Fruit fly (Drosophila melanogaster): ENCODE measurements around the gene snRNP-U1-70K.

Gene snRNP-U1-70K

DNA sequence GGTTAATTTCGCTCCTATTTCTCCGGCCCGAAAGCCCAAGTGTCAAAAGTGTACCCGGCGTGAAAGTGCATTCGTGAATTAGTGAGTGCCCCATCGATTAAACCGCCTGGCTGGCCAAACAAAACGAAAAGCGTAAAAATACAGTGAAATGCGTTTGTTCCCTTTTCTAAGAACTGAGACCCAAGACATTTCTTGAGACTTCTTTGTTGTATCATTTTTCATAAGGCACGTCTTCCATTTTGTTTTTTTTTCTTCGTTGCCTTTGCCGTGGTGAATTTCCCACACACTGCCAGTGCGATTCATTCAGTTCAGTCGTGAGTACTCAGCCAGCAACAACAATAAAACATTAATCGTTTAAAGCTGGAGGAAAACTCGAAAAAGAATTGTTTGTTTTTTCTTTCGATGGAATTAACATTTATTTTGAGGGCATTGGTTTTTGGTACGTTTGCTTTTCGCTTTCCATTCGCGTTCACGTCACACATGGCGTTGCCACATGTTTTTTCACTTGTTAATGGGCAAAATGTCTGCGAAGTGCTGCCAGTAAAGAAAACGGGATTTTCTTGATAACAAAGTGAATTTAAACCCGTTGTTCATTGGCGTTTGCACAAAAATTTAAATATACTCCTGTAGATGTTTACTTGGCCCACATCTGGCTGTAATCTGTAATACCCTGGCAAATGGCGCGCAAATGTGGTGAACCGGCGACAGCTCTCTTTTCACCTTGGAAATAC lies 50.0 kb downstream of the snRNP-U1-70K start (continued):
- TF ChIP-seq CHES-1-like (GFP tag; optimal IDR thresholded peaks at IDR 0.05) (no peak), exex (tag; optimal IDR thresholded peaks at IDR 0.05) (no peak), CG10979 (tag; optimal IDR thresholded peaks at IDR 0.05) (no peak), chn (GFP tag; optimal IDR thresholded peaks at IDR 0.05) (peak; percentile 28), Dll (GFP tag; IDR thresholded peaks at IDR 0.05; ENCODE audit: partially characterized antibody) (no peak), salm (tag; optimal IDR thresholded peaks at IDR 0.05) (no peak), Deaf1 (tag; optimal IDR thresholded peaks at IDR 0.05) (no peak), Optix (GFP tag; IDR thresholded peaks at IDR 0.05) (no peak), BEAF-32 (GFP tag; optimal IDR thresholded peaks at IDR 0.05) (peak; percentile 21), sob (GFP tag; IDR thresholded peaks at IDR 0.05) (no peak), CG5245 (GFP tag; optimal IDR thresholded peaks at IDR 0.05) (no peak), Doc2 (GFP tag; IDR thresholded peaks at IDR 0.05) (no peak), so (GFP tag; IDR thresholded peaks at IDR 0.05) (no peak), Meics (GFP tag; optimal IDR thresholded peaks at IDR 0.05) (no peak), CG9437 (GFP tag; optimal IDR thresholded peaks at IDR 0.05) (peak; percentile 99), CG5180 (GFP tag; optimal IDR thresholded peaks at IDR 0.05) (no peak), Camta (GFP tag; optimal IDR thresholded peaks at IDR 0.05) (no peak), dm (GFP tag; optimal IDR thresholded peaks at IDR 0.05) (no peak), ham (GFP tag; IDR thresholded peaks at IDR 0.05) (no peak), B-H1 (GFP tag; IDR thresholded peaks at IDR 0.05) (no peak; the same call in 2 of the 3 replicates), tll (GFP tag; optimal IDR thresholded peaks at IDR 0.05) (no peak), Antp (GFP tag; optimal IDR thresholded peaks at IDR 0.05) (no peak), CG6854 (GFP tag; optimal IDR thresholded peaks at IDR 0.05) (no peak), eve (GFP tag; optimal IDR thresholded peaks at IDR 0.05) (no peak), Chrac-16 (GFP tag; optimal IDR thresholded peaks at IDR 0.05) (no peak), BtbVII (GFP tag; optimal IDR thresholded peaks at IDR 0.05) (no peak), Opbp (GFP tag; IDR thresholded peaks at IDR 0.05; ENCODE audit: partially characterized antibody) (no peak), bowl (GFP tag; IDR thresholded peaks at IDR 0.05) (no peak), CG18476 (GFP tag; optimal IDR thresholded peaks at IDR 0.05) (no peak), sens (GFP tag) (peak; percentile 88), chm (GFP tag; IDR thresholded peaks at IDR 0.05) (peak; percentile 2; the same call in 1 of the 2 replicates), HLHmδ (GFP tag; optimal IDR thresholded peaks at IDR 0.05) (no peak), C15 (GFP tag; IDR thresholded peaks at IDR 0.05) (no peak), CG11723 (GFP tag; optimal IDR thresholded peaks at IDR 0.05) (no peak), tio (GFP tag; optimal IDR thresholded peaks at IDR 0.05) (no peak), ken (GFP tag; IDR thresholded peaks at IDR 0.05) (no peak), CG30403 (GFP tag; optimal IDR thresholded peaks at IDR 0.05) (no peak), Ptx1 (GFP tag; IDR thresholded peaks at IDR 0.05) (no peak), CG42726 (GFP tag; IDR thresholded peaks at IDR 0.05; ENCODE audit: partially characterized antibody) (no peak), CG8478 (optimal IDR thresholded peaks at IDR 0.05) (no peak), Oli (tag; optimal IDR thresholded peaks at IDR 0.05) (no peak), pum (GFP tag; optimal IDR thresholded peaks at IDR 0.05) (no peak), wdn (GFP tag; IDR thresholded peaks at IDR 0.05) (no peak), Kr (GFP tag; optimal IDR thresholded peaks at IDR 0.05) (no peak), CG13424 (tag; optimal IDR thresholded peaks at IDR 0.05) (no peak), CG16863 (GFP tag; optimal IDR thresholded peaks at IDR 0.05) (no peak), bbx (GFP tag; IDR thresholded peaks at IDR 0.05; ENCODE audit: partially characterized antibody) (0 out of 2 replicates have a peak, but pooled peaks have one; percentile 16), CG13287 (GFP tag; IDR thresholded peaks at IDR 0.05; ENCODE audit: partially characterized antibody) (no peak), eyg (GFP tag; optimal IDR thresholded peaks at IDR 0.05) (no peak), zen (tag; optimal IDR thresholded peaks at IDR 0.05) (no peak), ci (GFP tag; IDR thresholded peaks at IDR 0.05) (no peak)
